Worm (Caenorhabditis elegans): ENCODE data around the gene srbc-60.

srbc-60 gene

ce11 chrV:762340-762739 lies 17.8 kb upstream of the srbc-60 start, which contains the start of gene srp-2:
Gene srp-2 (plus strand): TSS chrV:762640.
- TF ChIP-seq cebp-2 (GFP tag; IDR thresholded peaks at IDR 0.05) (no peak), hsf-1 (GFP tag; IDR thresholded peaks at IDR 0.05) (no peak), nfya-1 (tag; optimal IDR thresholded peaks at IDR 0.05; ENCODE audit: borderline replicate concordance, insufficient read depth) (no peak), hrde-1 (tag; optimal IDR thresholded peaks at IDR 0.05; ENCODE audit: borderline replicate concordance) (no peak), rec-8 (tag; optimal IDR thresholded peaks at IDR 0.05) (no peak), ceh-58 (GFP tag; IDR thresholded peaks at IDR 0.05) (no peak), lir-1 (GFP tag; conservative IDR thresholded peaks at IDR 0.05) (no peak), aptf-3 (GFP tag; IDR thresholded peaks at IDR 0.05) (no peak), nhr-27 (tag; optimal IDR thresholded peaks at IDR 0.05) (no peak), F22D6.2 (tag; optimal IDR thresholded peaks at IDR 0.05) (no peak), madf-10 (tag; optimal IDR thresholded peaks at IDR 0.05) (no peak)

DNA sequence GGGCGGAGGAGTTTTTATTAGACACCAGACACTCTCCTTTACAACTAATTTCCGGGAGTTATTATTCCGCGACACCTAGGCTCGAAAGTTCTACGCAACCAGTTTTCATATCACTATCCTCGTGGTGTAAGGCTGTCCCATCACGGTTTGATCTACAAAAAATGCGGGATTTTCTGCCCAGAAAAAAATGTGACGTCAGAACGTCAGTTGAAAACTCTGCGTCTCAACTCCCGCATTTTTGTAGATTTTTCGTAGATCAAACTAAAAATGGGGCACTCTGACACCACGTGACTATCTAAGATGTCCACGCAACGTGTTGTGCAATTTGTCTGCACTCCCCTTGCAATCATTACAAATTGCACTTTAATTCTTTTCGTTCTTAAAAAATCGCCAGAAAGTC lies 15.4 kb upstream of the srbc-60 start, which contains the start of gene str-238:
Gene str-238 (plus strand): TSS at position 301 of the 400 bp plus-strand sequence.
- no peak for TF ChIP-seq Y53F4B.3 (GFP tag; IDR thresholded peaks at IDR 0.05)
- no peak for TF ChIP-seq let-607 (tag; optimal IDR thresholded peaks at IDR 0.05)
- TF ChIP-seq ZK185.1 (tag; optimal IDR thresholded peaks at IDR 0.05; ENCODE audit: poor library complexity, severe bottlenecking): no peak

- TF ChIP-seq K11D2.4 (GFP tag; IDR thresholded peaks at IDR 0.05): no peak
- no peak for TF ChIP-seq hmg-20 (GFP tag; IDR thresholded peaks at IDR 0.05)
- TF ChIP-seq T26A5.8 (tag; optimal IDR thresholded peaks at IDR 0.05): no peak
- no peak for TF ChIP-seq F37B4.10 (GFP tag; IDR thresholded peaks at IDR 0.05)
- no peak for TF ChIP-seq F55B11.4 (tag; optimal IDR thresholded peaks at IDR 0.05; ENCODE audit: borderline replicate concordance, insufficient read depth)
- TF ChIP-seq ztf-25 (GFP tag; IDR thresholded peaks at IDR 0.05): no peak
- no peak for TF ChIP-seq F49E8.2 (tag; optimal IDR thresholded peaks at IDR 0.05; ENCODE audit: insufficient read depth)
- TF ChIP-seq B0035.1 (tag; optimal IDR thresholded peaks at IDR 0.05): no peak
- no peak for TF ChIP-seq efl-1 (GFP tag; optimal IDR thresholded peaks at IDR 0.05)
- no peak for TF ChIP-seq atf-7 (tag; optimal IDR thresholded peaks at IDR 0.05)
- no peak for TF ChIP-seq chd-7 (tag; optimal IDR thresholded peaks at IDR 0.05)
- TF ChIP-seq attf-3 (GFP tag; conservative IDR thresholded peaks at IDR 0.05): no peak
- no peak for TF ChIP-seq sptf-2 (GFP tag; optimal IDR thresholded peaks at IDR 0.05)
- TF ChIP-seq F57A8.1 (GFP tag; optimal IDR thresholded peaks at IDR 0.05): no peak
- no peak for TF ChIP-seq F22D6.2 (tag; optimal IDR thresholded peaks at IDR 0.05)
- TF ChIP-seq madf-10 (tag; optimal IDR thresholded peaks at IDR 0.05): no peak
- TF ChIP-seq madf-3 (GFP tag; IDR thresholded peaks at IDR 0.05): no peak
These were observed 7.9 kb upstream of the srbc-60 start for ce11 chrV:772210-772609.

ce11 chrV:773256-773655 lies 6.8 kb upstream of the srbc-60 start, which contains the start of gene sti-1:
Gene sti-1 (plus strand): TSS chrV:773518.
- TF ChIP-seq hmg-20 (GFP tag; IDR thresholded peaks at IDR 0.05) (0 out of 2 replicates have a peak, but pooled peaks have one; percentile 7), let-607 (tag; optimal IDR thresholded peaks at IDR 0.05) (no peak), athp-1 (tag; optimal IDR thresholded peaks at IDR 0.05) (no peak), unc-130 (GFP tag; optimal IDR thresholded peaks at IDR 0.05) (no peak), snpc-1.3 (tag; optimal IDR thresholded peaks at IDR 0.05; ENCODE audit: insufficient read depth) (peak; percentile 36), D2030.7 (GFP tag; IDR thresholded peaks at IDR 0.05) (peak; percentile 85), ceh-100 (GFP tag; IDR thresholded peaks at IDR 0.05) (no peak), rpc-1 (optimal IDR thresholded peaks at IDR 0.05) (peak; percentile 42), rpc-1 (tag; optimal IDR thresholded peaks at IDR 0.05) (no peak), lin-40 (tag; optimal IDR thresholded peaks at IDR 0.05) (peak; percentile 78), F37B4.10 (GFP tag; IDR thresholded peaks at IDR 0.05) (no peak), ztf-18 (tag; optimal IDR thresholded peaks at IDR 0.05) (no peak), lag-1 (GFP tag; IDR thresholded peaks at IDR 0.05) (no peak), C17E4.6 (GFP tag; IDR thresholded peaks at IDR 0.05) (no peak), nfya-2 (GFP tag; IDR thresholded peaks at IDR 0.05) (no peak), dpl-1 (GFP tag; optimal IDR thresholded peaks at IDR 0.05) (peak; percentile 80), lin-26 (GFP tag; IDR thresholded peaks at IDR 0.05) (no peak), ets-4 (GFP tag; optimal IDR thresholded peaks at IDR 0.05) (no peak), tlf-1 (GFP tag; optimal IDR thresholded peaks at IDR 0.05) (peak; percentile 56)

All from whole organism, young adult.